Worm (Caenorhabditis elegans) whole organism, L2 larva: ENCODE measurements around the gene cav-1.

Experiments used
- C34F6.9 ChIP-seq: fragments of 150-350 bp; optimal IDR thresholded peaks from 2 replicates; lab custom pipeline; 2014; ENCODE audit warnings: missing biosample characterization, missing genetic modification characterization
- F13H6.1 ChIP-seq: sonication (generic microtip); optimal IDR thresholded peaks from 2 replicates; lab custom pipeline; 2016; ENCODE audit warnings: missing genetic modification characterization, missing compliant biosample characterization
- R02D3.7 ChIP-seq: fragments of 150-350 bp; optimal IDR thresholded peaks from 2 replicates; lab custom pipeline; 2014; ENCODE audit warnings: missing biosample characterization, missing genetic modification characterization
- Y55F3AM.14 ChIP-seq: fragments of 200-800 bp; sonication (Bioruptor generic); optimal IDR thresholded peaks from 2 replicates; lab custom pipeline; 2018; ENCODE audit warnings: mild to moderate bottlenecking, missing genetic modification characterization, missing compliant biosample characterization
- ZK546.5 ChIP-seq: sonication (generic microtip); optimal IDR thresholded peaks from 2 replicates; lab custom pipeline; 2017; ENCODE audit warnings: missing biosample characterization, missing genetic modification characterization
- ama-1 ChIP-seq: fragments of 150-350 bp; optimal IDR thresholded peaks from 2 replicates; lab custom pipeline; 2018; ENCODE audit warnings: inconsistent platforms
- blmp-1 ChIP-seq: sonication (generic microtip); optimal IDR thresholded peaks from 2 replicates; lab custom pipeline; 2017; ENCODE audit warnings: missing genetic modification characterization, mild to moderate bottlenecking, missing compliant biosample characterization, antibody characterized with exemption, moderate library complexity; ENCODE audit not compliant: insufficient read depth
- ceh-16 ChIP-seq: fragments of 150-350 bp; optimal IDR thresholded peaks from 2 replicates; lab custom pipeline; 2014; ENCODE audit warnings: missing biosample characterization, missing genetic modification characterization
- crh-2 ChIP-seq: sonication (generic microtip); optimal IDR thresholded peaks from 2 replicates; lab custom pipeline; 2017; ENCODE audit warnings: missing biosample characterization, missing genetic modification characterization
- dmd-4 ChIP-seq: sonication (generic microtip); optimal IDR thresholded peaks from 2 replicates; lab custom pipeline; 2017; ENCODE audit warnings: missing biosample characterization, missing genetic modification characterization
- egl-27 ChIP-seq: sonication (generic microtip); optimal IDR thresholded peaks from 3 replicates; lab custom pipeline; 2017; ENCODE audit warnings: missing biosample characterization, missing genetic modification reagents, missing genetic modification characterization
- elt-3 ChIP-seq: sonication (generic microtip); optimal IDR thresholded peaks from 2 replicates; lab custom pipeline; 2017; ENCODE audit warnings: missing biosample characterization, missing genetic modification characterization
- fos-1 ChIP-seq: fragments of 150-350 bp; optimal IDR thresholded peaks from 2 replicates; lab custom pipeline; 2014; ENCODE audit warnings: missing biosample characterization, missing genetic modification characterization
- gmeb-1 ChIP-seq: fragments of 150-350 bp; optimal IDR thresholded peaks from 2 replicates; lab custom pipeline; 2014; ENCODE audit warnings: missing biosample characterization, missing genetic modification characterization
- lin-11 ChIP-seq: fragments of 150-350 bp; sonication (generic microtip); optimal IDR thresholded peaks from 2 replicates; lab custom pipeline; 2014; ENCODE audit warnings: missing biosample characterization, missing genetic modification characterization, inconsistent platforms, mixed read lengths
- lin-39 ChIP-seq: fragments of 150-350 bp; optimal IDR thresholded peaks from 2 replicates; lab custom pipeline; 2014; ENCODE audit warnings: missing biosample characterization, missing genetic modification reagents, missing genetic modification characterization
- lsy-2 ChIP-seq, 2 experiments: fragments of 150-350 bp in 1 of 2; sonication (generic microtip) in 1 of 2; optimal IDR thresholded peaks; 2 replicates each; lab custom pipeline; 2014 to 2017; ENCODE audit warnings: missing biosample characterization in 2 of 2, missing genetic modification characterization in 2 of 2
- mab-5 ChIP-seq: fragments of 150-350 bp; optimal IDR thresholded peaks from 2 replicates; lab custom pipeline; 2014; ENCODE audit warnings: missing biosample characterization, missing genetic modification characterization
- nhr-10 ChIP-seq: sonication (generic microtip); optimal IDR thresholded peaks from 2 replicates; lab custom pipeline; 2017; ENCODE audit warnings: missing biosample characterization, missing genetic modification characterization
- nhr-129 ChIP-seq: fragments of 150-350 bp; optimal IDR thresholded peaks from 2 replicates; lab custom pipeline; 2014; ENCODE audit warnings: missing biosample characterization, missing genetic modification characterization
- nhr-237 ChIP-seq: fragments of 150-350 bp; optimal IDR thresholded peaks from 2 replicates; lab custom pipeline; 2014; ENCODE audit warnings: missing biosample characterization, missing genetic modification characterization
- nhr-25 ChIP-seq: fragments of 150-350 bp; sonication (generic microtip); optimal IDR thresholded peaks from 3 replicates; lab custom pipeline; 2014; ENCODE audit warnings: missing biosample characterization, missing genetic modification characterization
- nhr-6 ChIP-seq: fragments of 150-350 bp; optimal IDR thresholded peaks from 2 replicates; lab custom pipeline; 2014; ENCODE audit warnings: missing biosample characterization, missing genetic modification characterization
- nhr-77 ChIP-seq: fragments of 150-350 bp; optimal IDR thresholded peaks from 2 replicates; lab custom pipeline; 2014; ENCODE audit warnings: missing biosample characterization, missing genetic modification characterization
- peb-1 ChIP-seq: fragments of 150-350 bp; optimal IDR thresholded peaks from 2 replicates; lab custom pipeline; 2014; ENCODE audit warnings: missing biosample characterization, missing genetic modification characterization
- sem-4 ChIP-seq: fragments of 150-350 bp; optimal IDR thresholded peaks from 2 replicates; lab custom pipeline; 2014; ENCODE audit warnings: missing biosample characterization, missing genetic modification reagents, missing genetic modification characterization
- skn-1 ChIP-seq: sonication (generic microtip); optimal IDR thresholded peaks from 2 replicates; lab custom pipeline; 2017; ENCODE audit warnings: missing biosample characterization, missing genetic modification characterization
- snpc-4 ChIP-seq: fragments of 150-350 bp; optimal IDR thresholded peaks from 2 replicates; lab custom pipeline; 2014; ENCODE audit warnings: missing biosample characterization, missing genetic modification characterization
- unc-39 ChIP-seq: fragments of 150-350 bp; optimal IDR thresholded peaks from 2 replicates; lab custom pipeline; 2014; ENCODE audit warnings: missing biosample characterization, missing genetic modification characterization
- unc-55 ChIP-seq: fragments of 150-350 bp; sonication (generic microtip); optimal IDR thresholded peaks from 3 replicates; lab custom pipeline; 2014; ENCODE audit warnings: missing biosample characterization, missing genetic modification reagents, missing genetic modification characterization
- unc-62 ChIP-seq: fragments of 150-350 bp; optimal IDR thresholded peaks from 2 replicates; lab custom pipeline; 2014; ENCODE audit warnings: missing biosample characterization, missing genetic modification reagents, missing genetic modification characterization
- zag-1 ChIP-seq: fragments of 150-350 bp; optimal IDR thresholded peaks from 2 replicates; lab custom pipeline; 2014; ENCODE audit warnings: missing biosample characterization, missing genetic modification characterization
- ztf-11 ChIP-seq: sonication (generic microtip); optimal IDR thresholded peaks from 2 replicates; lab custom pipeline; 2017; ENCODE audit warnings: missing biosample characterization, missing genetic modification characterization
- ztf-4 ChIP-seq: fragments of 150-350 bp; optimal IDR thresholded peaks from 2 replicates; lab custom pipeline; 2014; ENCODE audit warnings: missing biosample characterization, missing genetic modification characterization

cav-1 gene

DNA sequence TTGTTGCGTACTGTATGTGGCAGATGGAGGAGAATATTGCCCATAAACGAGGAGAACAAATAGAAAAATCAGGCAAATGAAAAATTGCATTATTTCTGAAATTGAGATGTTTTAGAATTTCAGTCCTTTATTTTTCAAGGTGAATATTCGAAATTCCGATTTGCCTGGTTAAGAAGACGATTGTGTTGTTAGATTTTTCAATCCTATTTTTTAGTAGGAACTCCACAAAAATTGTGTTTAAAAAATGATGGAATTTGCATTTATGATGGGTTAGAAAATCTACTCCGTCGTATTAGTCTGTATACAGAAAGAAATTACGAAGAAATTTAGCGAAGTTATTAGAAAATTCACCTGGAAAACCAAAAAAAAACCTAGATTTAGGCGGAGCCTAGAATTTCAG lies 43.1 kb downstream of the cav-1 start, which contains the start of gene egl-20:
Gene egl-20 (minus strand): TSS at position 101 of the 400 bp plus-strand sequence.
- TF ChIP-seq nhr-10 (tag; lab: Kevin White, UChicago) (no peak), C34F6.9 (tag; lab: Kevin White, UChicago) (no peak), snpc-4 (tag; lab: Kevin White, UChicago) (no peak), unc-62 (no peak), ztf-4 (no peak), R02D3.7 (tag; lab: Kevin White, UChicago) (no peak), crh-2 (tag; lab: Kevin White, UChicago) (no peak), mab-5 (tag; lab: Kevin White, UChicago) (no peak), nhr-237 (no peak), gmeb-1 (no peak), nhr-129 (tag; lab: Kevin White, UChicago) (no peak), ZK546.5 (tag; lab: Kevin White, UChicago) (no peak), elt-3 (tag; lab: Kevin White, UChicago) (no peak), sem-4 (tag; lab: Kevin White, UChicago) (no peak), ceh-16 (tag; lab: Kevin White, UChicago) (no peak), peb-1 (no peak), lsy-2 (tag; optimal IDR thresholded peaks at IDR 0.05; lab: Kevin White, UChicago) (no peak)

ce11 chrIV:9821621-9822020 lies 49.3 kb downstream of the cav-1 start, which contains the start of gene col-123:
TSS of gene col-123 (plus strand) at chrIV:9821921.
- TF ChIP-seq nhr-129 (tag; lab: Kevin White, UChicago) (no peak), lin-39 (no peak), sem-4 (tag; lab: Kevin White, UChicago) (no peak), ama-1 (no peak), fos-1 (tag; lab: Kevin White, UChicago) (no peak), nhr-25 (tag; lab: Kevin White, UChicago) (no peak), snpc-4 (tag; lab: Kevin White, UChicago) (no peak), Y55F3AM.14 (no peak), nhr-6 (tag; lab: Kevin White, UChicago) (no peak), crh-2 (tag; lab: Kevin White, UChicago) (no peak), lin-11 (no peak), lsy-2 (tag; optimal IDR thresholded peaks at IDR 0.05; lab: Kevin White, UChicago) (no peak), ztf-11 (tag; lab: Kevin White, UChicago) (no peak), blmp-1 (tag; lab: Kevin White, UChicago) (no peak), unc-62 (no peak), egl-27 (tag; lab: Kevin White, UChicago) (no peak)

DNA sequence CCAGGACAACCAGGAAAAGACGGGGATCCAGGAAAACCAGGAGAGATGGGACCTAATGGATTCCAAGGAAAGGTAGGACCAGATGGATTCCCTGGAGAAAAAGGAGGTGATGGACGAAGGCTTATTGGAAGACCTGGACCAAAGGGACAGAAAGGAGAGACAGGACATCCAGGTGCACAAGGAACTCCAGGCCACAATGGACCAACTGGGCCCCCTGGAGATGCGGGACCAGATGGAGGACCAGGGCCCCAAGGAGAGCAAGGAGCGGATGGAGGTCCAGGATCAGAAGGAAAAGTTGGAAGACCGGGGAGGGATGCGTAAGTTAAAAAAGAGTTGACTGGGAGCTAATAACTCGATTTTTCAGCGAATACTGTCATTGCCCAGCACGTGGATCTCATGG lies 50.3 kb downstream of the cav-1 start:
- TF ChIP-seq unc-55 (GFP tag; lab: Kevin White, UChicago) (no peak), unc-39 (tag; lab: Kevin White, UChicago) (no peak), F13H6.1 (no peak), C34F6.9 (tag; lab: Kevin White, UChicago) (no peak), ztf-11 (tag; lab: Kevin White, UChicago) (no peak), nhr-77 (tag; lab: Kevin White, UChicago) (no peak), skn-1 (tag; lab: Kevin White, UChicago) (no peak), dmd-4 (no peak), lin-39 (no peak), fos-1 (tag; lab: Kevin White, UChicago) (no peak), snpc-4 (tag; lab: Kevin White, UChicago) (no peak), elt-3 (tag; lab: Kevin White, UChicago) (no peak), gmeb-1 (no peak), zag-1 (tag; lab: Kevin White, UChicago) (no peak)
